Worm (Caenorhabditis elegans) whole organism, L1 larva: Measurements from ENCODE around the gene str-187.

Experiments used
- ceh-82 ChIP-seq, 3 experiments: fragments of 150-350 bp in 1 of 3; sonication (generic microtip) in 2 of 3; optimal IDR thresholded peaks; 2 replicates each; lab custom pipeline; 2014 to 2017; ENCODE audit warnings: missing biosample characterization in 3 of 3, missing genetic modification characterization in 3 of 3
- ces-1 ChIP-seq: fragments of 150-350 bp; optimal IDR thresholded peaks from 2 replicates; lab custom pipeline; 2014; ENCODE audit warnings: missing biosample characterization, missing genetic modification reagents, missing genetic modification characterization
- egl-27 ChIP-seq, 2 experiments: fragments of 150-350 bp in 1 of 2; sonication (generic microtip); optimal IDR thresholded peaks; 3 replicates each; lab custom pipeline; 2017 to 2018; ENCODE audit warnings: missing biosample characterization in 2 of 2, missing genetic modification characterization in 2 of 2, missing genetic modification reagents in 2 of 2
- fkh-10 ChIP-seq: sonication (generic microtip); optimal IDR thresholded peaks from 2 replicates; lab custom pipeline; 2017; ENCODE audit warnings: missing biosample characterization, missing genetic modification reagents, missing genetic modification characterization
- lin-35 ChIP-seq, 2 experiments: fragments of 150-350 bp; optimal IDR thresholded peaks; 2 replicates each; lab custom pipeline; 2014; ENCODE audit warnings: missing biosample characterization in 2 of 2, missing genetic modification characterization in 2 of 2, missing genetic modification reagents in 2 of 2
- mep-1 ChIP-seq: fragments of 150-350 bp; optimal IDR thresholded peaks from 2 replicates; lab custom pipeline; 2014; ENCODE audit warnings: missing biosample characterization, missing genetic modification characterization
- snpc-4 ChIP-seq: fragments of 150-350 bp; optimal IDR thresholded peaks from 2 replicates; lab custom pipeline; 2014; ENCODE audit warnings: missing biosample characterization, missing genetic modification characterization

- no peak for TF ChIP-seq lin-35 (GFP tag; optimal IDR thresholded peaks at IDR 0.05; lab: Kevin White, UChicago)
- TF ChIP-seq ceh-82 (tag; optimal IDR thresholded peaks at IDR 0.05; lab: Kevin White, UChicago) = no peak
- no peak for TF ChIP-seq ces-1 (GFP tag; lab: Kevin White, UChicago)
- no peak for TF ChIP-seq mep-1
- TF ChIP-seq egl-27 (tag; optimal IDR thresholded peaks at IDR 0.05; lab: Kevin White, UChicago) = no peak
- TF ChIP-seq fkh-10 (GFP tag; lab: Kevin White, UChicago) = no peak
- no peak for TF ChIP-seq snpc-4 (tag; lab: Kevin White, UChicago)
Observed at ce11 chrIV:17273602-17274110, 8.3 kb downstream of the str-187 start, which contains the start of gene gln-5.
